Fruit fly (Drosophila melanogaster) whole organism, embryonic: ENCODE results near the gene Rh2.

ENCODE experiments used
- BtbVII ChIP-seq: fragments of 200-800 bp; sonication (Bioruptor generic); optimal IDR thresholded peaks from 3 replicates; lab custom pipeline; 2017; ENCODE audit warnings: missing biosample characterization, mild to moderate bottlenecking, missing genetic modification characterization
- CG13123 ChIP-seq: fragments of 200-800 bp; sonication (Bioruptor generic); optimal IDR thresholded peaks from 2 replicates; lab custom pipeline; 2016; ENCODE audit warnings: missing biosample characterization, missing genetic modification characterization
- CG14014 ChIP-seq: fragments of 200-800 bp; sonication (Bioruptor generic); IDR thresholded peaks from 2 replicates; pipeline ENCODE4 v1.3.6; 2022; ENCODE audit warnings: missing biosample characterization, missing genetic modification characterization
- CG15073 ChIP-seq: fragments of 200-800 bp; sonication (Bioruptor generic); optimal IDR thresholded peaks from 2 replicates; lab custom pipeline; 2016; ENCODE audit warnings: missing biosample characterization, missing genetic modification characterization
- CG1529 ChIP-seq: fragments of 200-800 bp; sonication (Bioruptor generic); optimal IDR thresholded peaks from 3 replicates; lab custom pipeline; 2018; ENCODE audit warnings: missing biosample characterization, missing genetic modification characterization
- CG17361 ChIP-seq: fragments of 200-800 bp; sonication (Bioruptor generic); IDR thresholded peaks from 3 replicates; pipeline ENCODE4 v1.3.6; 2022; ENCODE audit warnings: missing biosample characterization, missing genetic modification characterization
- CG18262 ChIP-seq: fragments of 200-800 bp; optimal IDR thresholded peaks from 3 replicates; lab custom pipeline; 2019; ENCODE audit warnings: missing biosample characterization, mild to moderate bottlenecking, missing genetic modification characterization, moderate library complexity
- CG18476 ChIP-seq: fragments of 200-800 bp; sonication (Bioruptor generic); optimal IDR thresholded peaks from 2 replicates; lab custom pipeline; 2016; ENCODE audit warnings: missing biosample characterization, mild to moderate bottlenecking, missing genetic modification characterization
- CG31441 ChIP-seq: fragments of 200-800 bp; sonication (Bioruptor generic); IDR thresholded peaks from 2 replicates; pipeline ENCODE4 v1.3.6; 2022; ENCODE audit warnings: missing biosample characterization, missing genetic modification characterization
- CG3163 ChIP-seq: fragments of 200-800 bp; sonication (Bioruptor generic); optimal IDR thresholded peaks from 3 replicates; lab custom pipeline; 2016; ENCODE audit warnings: missing biosample characterization, missing genetic modification characterization
- CG32532 ChIP-seq: fragments of 200-800 bp; sonication (Bioruptor generic); IDR thresholded peaks from 2 replicates; pipeline ENCODE4 v1.3.6; 2022; ENCODE audit warnings: missing biosample characterization, missing genetic modification characterization
- CG32772 ChIP-seq: fragments of 200-800 bp; sonication (Bioruptor generic); IDR thresholded peaks from 2 replicates; pipeline ENCODE4 v1.3.6; 2022; ENCODE audit warnings: missing biosample characterization, missing genetic modification characterization
- CG33557 ChIP-seq: fragments of 200-800 bp; sonication (Bioruptor generic); optimal IDR thresholded peaks from 2 replicates; lab custom pipeline; 2019; ENCODE audit warnings: missing biosample characterization, mild to moderate bottlenecking, missing genetic modification characterization, moderate library complexity
- CG34376 ChIP-seq: fragments of 200-800 bp; sonication (Bioruptor generic); optimal IDR thresholded peaks from 2 replicates; lab custom pipeline; 2018; ENCODE audit warnings: missing biosample characterization, mild to moderate bottlenecking, missing genetic modification characterization
- CG3726 ChIP-seq: fragments of 200-800 bp; sonication (Bioruptor generic); IDR thresholded peaks from 3 replicates; pipeline ENCODE4, ENCODE4 v1.3.6; 2022; ENCODE audit warnings: missing biosample characterization, missing genetic modification characterization
- CG3995 ChIP-seq: fragments of 200-800 bp; sonication (Bioruptor generic); optimal IDR thresholded peaks from 3 replicates; lab custom pipeline; 2016; ENCODE audit warnings: missing biosample characterization, missing genetic modification characterization
- CG5180 ChIP-seq: fragments of 200-800 bp; sonication (Bioruptor generic); optimal IDR thresholded peaks from 3 replicates; lab custom pipeline; 2017; ENCODE audit warnings: missing biosample characterization, missing genetic modification characterization, mild to moderate bottlenecking, moderate library complexity, missing genetic modification reagents
- CG8290 ChIP-seq, 3 experiments: fragments of 200-800 bp; sonication (Bioruptor generic); optimal IDR thresholded peaks; 2 replicates each; lab custom pipeline; 2016 to 2019; ENCODE audit warnings: missing biosample characterization in 3 of 3, missing genetic modification characterization in 3 of 3, mild to moderate bottlenecking in 2 of 3, moderate library complexity in 1 of 3
- CG8359 ChIP-seq: fragments of 200-800 bp; sonication (Bioruptor generic); optimal IDR thresholded peaks from 2 replicates; lab custom pipeline; 2017; ENCODE audit warnings: missing biosample characterization, mild to moderate bottlenecking, missing genetic modification characterization, borderline replicate concordance
- D19A ChIP-seq: fragments of 200-800 bp; optimal IDR thresholded peaks from 3 replicates; lab custom pipeline; 2019; ENCODE audit warnings: missing biosample characterization, mild to moderate bottlenecking, missing genetic modification characterization, moderate library complexity
- Drgx ChIP-seq: fragments of 200-800 bp; sonication (Bioruptor generic); IDR thresholded peaks from 2 replicates; pipeline ENCODE4 v1.3.6; 2022; ENCODE audit warnings: missing biosample characterization, missing genetic modification characterization
- Ets65A ChIP-seq: fragments of 200-800 bp; sonication (Bioruptor generic); peaks from one replicate; lab custom pipeline; 2016; ENCODE audit warnings: missing biosample characterization, missing genetic modification characterization
- HLH4C ChIP-seq: fragments of 200-800 bp; sonication (Bioruptor generic); IDR thresholded peaks from 3 replicates; pipeline ENCODE4 v1.3.6; 2022; ENCODE audit warnings: missing biosample characterization, missing genetic modification characterization; ENCODE audit not compliant: partially characterized antibody
- Hey ChIP-seq: fragments of 200-800 bp; sonication (Bioruptor generic); optimal IDR thresholded peaks from 3 replicates; lab custom pipeline; 2018; ENCODE audit warnings: missing biosample characterization, mild to moderate bottlenecking, missing genetic modification characterization
- MTF-1 ChIP-seq: fragments of 200-800 bp; sonication (Bioruptor generic); optimal IDR thresholded peaks from 2 replicates; lab custom pipeline; 2018; ENCODE audit warnings: missing biosample characterization, mild to moderate bottlenecking, missing genetic modification characterization, borderline replicate concordance
- Neu2 ChIP-seq: fragments of 200-800 bp; sonication (Bioruptor generic); optimal IDR thresholded peaks from 3 replicates; lab custom pipeline; 2016; ENCODE audit warnings: missing biosample characterization, missing genetic modification characterization, borderline replicate concordance
- Oaz ChIP-seq: fragments of 200-800 bp; sonication (Bioruptor generic); IDR thresholded peaks from 2 replicates; pipeline ENCODE4 v1.3.6; 2022; ENCODE audit warnings: missing biosample characterization, missing genetic modification characterization
- Rfx ChIP-seq: fragments of 200-800 bp; sonication (Bioruptor generic); IDR thresholded peaks from 2 replicates; pipeline ENCODE4 v1.3.6; 2022; ENCODE audit warnings: missing biosample characterization, missing genetic modification characterization
- amos ChIP-seq: fragments of 200-800 bp; sonication (Bioruptor generic); IDR thresholded peaks from 2 replicates; pipeline ENCODE4 v1.3.6; 2022; ENCODE audit warnings: missing biosample characterization, missing genetic modification characterization; ENCODE audit not compliant: partially characterized antibody
- ara ChIP-seq: fragments of 200-800 bp; sonication (Bioruptor generic); IDR thresholded peaks from 2 replicates; pipeline ENCODE4 v1.3.6; 2022; ENCODE audit warnings: missing biosample characterization, missing genetic modification characterization
- bigmax ChIP-seq: fragments of 200-800 bp; sonication (Bioruptor generic); optimal IDR thresholded peaks from 2 replicates; lab custom pipeline; 2018; ENCODE audit warnings: missing biosample characterization, mild to moderate bottlenecking, missing genetic modification characterization
- ci ChIP-seq: fragments of 200-800 bp; sonication (Bioruptor generic); IDR thresholded peaks from 3 replicates; pipeline ENCODE4 v1.3.6; 2022; ENCODE audit warnings: missing biosample characterization, missing genetic modification characterization
- crol ChIP-seq: fragments of 200-800 bp; sonication (Bioruptor generic); IDR thresholded peaks from 2 replicates; pipeline ENCODE4 v1.3.6; 2022; ENCODE audit warnings: missing biosample characterization, missing genetic modification characterization
- gce ChIP-seq: fragments of 200-800 bp; sonication (Bioruptor generic); IDR thresholded peaks from 3 replicates; pipeline ENCODE4 v1.3.6; 2022; ENCODE audit warnings: missing biosample characterization, missing genetic modification characterization
- gcm2 ChIP-seq: fragments of 200-800 bp; sonication (Bioruptor generic); optimal IDR thresholded peaks from 2 replicates; lab custom pipeline; 2016; ENCODE audit warnings: missing biosample characterization, missing genetic modification characterization
- jigr1 ChIP-seq: fragments of 200-800 bp; sonication (Bioruptor generic); IDR thresholded peaks from 3 replicates; pipeline ENCODE4 v1.3.6; 2022; ENCODE audit warnings: missing biosample characterization, missing genetic modification characterization
- jumu ChIP-seq: fragments of 200-800 bp; sonication (Bioruptor generic); optimal IDR thresholded peaks from 3 replicates; lab custom pipeline; 2016; ENCODE audit warnings: missing biosample characterization, missing genetic modification characterization
- kah ChIP-seq: fragments of 200-800 bp; sonication (Bioruptor generic); optimal IDR thresholded peaks from 2 replicates; lab custom pipeline; 2018; ENCODE audit warnings: missing biosample characterization, mild to moderate bottlenecking, missing genetic modification characterization
- lilli ChIP-seq: fragments of 200-800 bp; sonication (Bioruptor generic); optimal IDR thresholded peaks from 3 replicates; lab custom pipeline; 2016; ENCODE audit warnings: missing biosample characterization, missing genetic modification characterization
- nerfin-1 ChIP-seq: fragments of 200-800 bp; sonication (Bioruptor generic); optimal IDR thresholded peaks from 3 replicates; lab custom pipeline; 2019; ENCODE audit warnings: missing biosample characterization, mild to moderate bottlenecking, missing genetic modification characterization, moderate library complexity
- pan ChIP-seq, 4 experiments: fragments of >200 bp in 3 of 4; fragments of 200-800 bp in 1 of 4; sonication (Bioruptor generic) in 1 of 4; optimal IDR thresholded peaks in 3 of 4; IDR thresholded peaks in 1 of 4; 2 replicates each; pipeline versions ENCODE4 v1.3.6 to Lab custom; 2017 to 2022; ENCODE audit warnings: missing biosample characterization in 2 of 4, missing genetic modification characterization in 2 of 4, mixed read lengths in 1 of 4
- psq ChIP-seq: fragments of 200-800 bp; sonication (Bioruptor generic); optimal IDR thresholded peaks from 2 replicates; lab custom pipeline; 2017; ENCODE audit warnings: missing biosample characterization, missing genetic modification characterization
- run ChIP-seq: fragments of 200-800 bp; sonication (Bioruptor generic); optimal IDR thresholded peaks from 3 replicates; lab custom pipeline; 2018; ENCODE audit warnings: missing biosample characterization, mild to moderate bottlenecking, missing genetic modification characterization
- schlank ChIP-seq: fragments of 200-800 bp; sonication (Bioruptor generic); optimal IDR thresholded peaks from 2 replicates; lab custom pipeline; 2018; ENCODE audit warnings: missing biosample characterization, mild to moderate bottlenecking, missing genetic modification characterization
- tin ChIP-seq: fragments of 200-800 bp; sonication (Bioruptor generic); optimal IDR thresholded peaks from 3 replicates; lab custom pipeline; 2016; ENCODE audit warnings: missing biosample characterization, missing genetic modification characterization
- tx ChIP-seq: fragments of 200-800 bp; sonication (Bioruptor generic); optimal IDR thresholded peaks from 2 replicates; lab custom pipeline; 2016; ENCODE audit warnings: missing biosample characterization, missing genetic modification characterization
- usp ChIP-seq: fragments of >200 bp; optimal IDR thresholded peaks from 2 replicates; lab custom pipeline; 2017; ENCODE audit warnings: missing biosample characterization, missing genetic modification characterization
- z ChIP-seq: fragments of 200-800 bp; sonication (Bioruptor generic); IDR thresholded peaks from 3 replicates; pipeline ENCODE4 v1.3.6; 2022; ENCODE audit warnings: missing biosample characterization, missing genetic modification characterization

Rh2 gene

dm6 chr3R:18917976-18918871 lies 19.0 kb downstream of the Rh2 start (continued):
- TF ChIP-seq CG5180 (GFP tag; lab: Kevin White, UChicago) (no peak), HLH4C (GFP tag; lab: Robert Waterston, UW) (no peak; the same call in 2 of the 3 replicates), CG31441 (GFP tag; lab: Robert Waterston, UW) (no peak), CG18476 (GFP tag; lab: Kevin White, UChicago) (no peak), CG32532 (GFP tag; lab: Robert Waterston, UW) (peak; percentile 39; the same call in 1 of the 2 replicates), CG13123 (GFP tag; lab: Kevin White, UChicago) (no peak), nerfin-1 (tag; lab: Kevin White, UChicago) (no peak), CG8359 (GFP tag; lab: Kevin White, UChicago) (no peak), bigmax (no peak), run (tag; lab: Kevin White, UChicago) (no peak), pan (optimal IDR thresholded peaks at IDR 0.05; lab: Kevin White, UChicago) (no peak), pan (GFP tag; optimal IDR thresholded peaks at IDR 0.05 in 1 of 2, IDR thresholded peaks at IDR 0.05 in 1 of 2) (no peak), CG3726 (GFP tag; lab: Robert Waterston, UW) (no peak), jumu (GFP tag; lab: Kevin White, UChicago) (no peak), CG15073 (GFP tag; lab: Kevin White, UChicago) (no peak), ara (GFP tag; lab: Robert Waterston, UW) (no peak), psq (no peak), tin (GFP tag; lab: Kevin White, UChicago) (no peak), kah (GFP tag; lab: Kevin White, UChicago) (no peak), CG3995 (GFP tag; lab: Kevin White, UChicago) (no peak), CG18262 (no peak), CG3163 (GFP tag; lab: Kevin White, UChicago) (peak; percentile 45), jigr1 (GFP tag; lab: Robert Waterston, UW) (no peak), CG1529 (GFP tag; lab: Kevin White, UChicago) (no peak), MTF-1 (GFP tag; lab: Kevin White, UChicago) (no peak), schlank (tag; lab: Kevin White, UChicago) (no peak), CG33557 (GFP tag; lab: Kevin White, UChicago) (no peak), CG34376 (GFP tag; lab: Kevin White, UChicago) (peak; percentile 88), Neu2 (no peak), CG14014 (no peak), amos (GFP tag; lab: Robert Waterston, UW) (peak; percentile 10; the same call in 1 of the 2 replicates), Rfx (GFP tag; lab: Robert Waterston, UW) (peak; percentile 19; the same call in 1 of the 2 replicates), tx (no peak), Ets65A (GFP tag; lab: Kevin White, UChicago) (peak; percentile 6), Drgx (GFP tag; lab: Robert Waterston, UW) (peak; percentile 16; the same call in 1 of the 2 replicates), CG17361 (GFP tag; lab: Robert Waterston, UW) (0 out of 3 replicates have a peak, but pooled peaks have one; percentile 21), BtbVII (GFP tag; lab: Kevin White, UChicago) (peak; percentile 26), gcm2 (no peak), lilli (GFP tag; lab: Kevin White, UChicago) (peak; percentile 80), Hey (tag; lab: Kevin White, UChicago) (no peak), usp (GFP tag; lab: Kevin White, UChicago) (no peak), ci (GFP tag; lab: Robert Waterston, UW) (peak; percentile 70; the same call in 1 of the 3 replicates), crol (GFP tag; lab: Robert Waterston, UW) (no peak), CG8290 (GFP tag; optimal IDR thresholded peaks at IDR 0.05; lab: Kevin White, UChicago) (peak; percentile 94), CG8290 (tag; optimal IDR thresholded peaks at IDR 0.05; lab: Kevin White, UChicago) (peak in 1 of 2 experiments; percentile 77), D19A (tag; lab: Kevin White, UChicago) (no peak), z (0 out of 3 replicates have a peak, but pooled peaks have one; percentile 28), gce (GFP tag; lab: Robert Waterston, UW) (no peak; the same call in 2 of the 3 replicates), Oaz (GFP tag; lab: Robert Waterston, UW) (no peak), CG32772 (GFP tag; lab: Robert Waterston, UW) (no peak)
